Worm (Caenorhabditis elegans) whole organism, midembryonic: ENCODE data around the gene T28A11.13.

Source experiments
- T22C8.4 ChIP-seq: fragments of 200-800 bp; sonication (Bioruptor generic); IDR thresholded peaks from 2 replicates; pipeline ENCODE4 v1.3.6; 2022; ENCODE audit warnings: missing genetic modification characterization, missing compliant biosample characterization
- cog-1 ChIP-seq: sonication (generic microtip); optimal IDR thresholded peaks from 2 replicates; lab custom pipeline; 2016; ENCODE audit warnings: missing genetic modification characterization, missing compliant biosample characterization
- flt-1 ChIP-seq: fragments of 200-800 bp; sonication (Bioruptor generic); IDR thresholded peaks from 2 replicates; pipeline ENCODE4 v1.3.6; 2022; ENCODE audit warnings: missing genetic modification characterization, missing compliant biosample characterization
- klf-2 ChIP-seq: fragments of 200-800 bp; sonication (Bioruptor generic); conservative IDR thresholded peaks from 2 replicates; pipeline ENCODE4 v1.3.6; 2022; ENCODE audit warnings: missing genetic modification reagents, missing genetic modification characterization, missing compliant biosample characterization
- med-1 ChIP-seq: sonication (generic microtip); optimal IDR thresholded peaks from 2 replicates; lab custom pipeline; 2017; ENCODE audit warnings: missing genetic modification characterization, mild to moderate bottlenecking, missing compliant biosample characterization, antibody characterized with exemption, missing genetic modification reagents; ENCODE audit not compliant: insufficient read depth
- ref-1 ChIP-seq: fragments of 200-800 bp; sonication (Bioruptor generic); conservative IDR thresholded peaks from 2 replicates; pipeline ENCODE4 v1.3.6; 2022; ENCODE audit warnings: missing genetic modification reagents, missing genetic modification characterization, missing compliant biosample characterization
- tab-1 ChIP-seq: fragments of 200-800 bp; sonication (Bioruptor generic); IDR thresholded peaks from 2 replicates; pipeline ENCODE4 v1.3.6; 2022; ENCODE audit warnings: missing genetic modification characterization, missing compliant biosample characterization
- ztf-23 ChIP-seq: fragments of 200-800 bp; sonication (Bioruptor generic); IDR thresholded peaks from 2 replicates; pipeline ENCODE4 v1.3.6; 2022; ENCODE audit warnings: missing genetic modification reagents, missing genetic modification characterization, missing compliant biosample characterization
- ztf-29 ChIP-seq: fragments of 200-800 bp; sonication (Bioruptor generic); IDR thresholded peaks from 2 replicates; pipeline ENCODE4 v1.3.6; 2022; ENCODE audit warnings: missing genetic modification reagents, missing genetic modification characterization, missing compliant biosample characterization

T28A11.13 gene

ce11 chrV:3241175-3241574 is 8.9 kb downstream of the T28A11.13 start, which contains the start of gene srj-11:
TSS of gene srj-11 (plus strand) at chrV:3241424.
- TF ChIP-seq flt-1 (GFP tag; lab: Robert Waterston, UW), result no peak
- TF ChIP-seq ref-1, result no peak
- no peak for TF ChIP-seq cog-1 (tag; lab: Kevin White, UChicago)
- no peak for TF ChIP-seq T22C8.4 (GFP tag; lab: Robert Waterston, UW)
- TF ChIP-seq klf-2 (GFP tag; lab: Robert Waterston, UW), result no peak
- TF ChIP-seq ztf-23, result no peak
- TF ChIP-seq med-1 (GFP tag; lab: Kevin White, UChicago), result no peak
- TF ChIP-seq ztf-29 (GFP tag; lab: Robert Waterston, UW), result no peak
- no peak for TF ChIP-seq tab-1

ce11 chrV:3236610-3237009 is 13.4 kb downstream of the T28A11.13 start, which contains the start of the genes K08D9.9 and str-16:
TSS of gene K08D9.9 (minus strand) at chrV:3236710.
TSS of gene str-16 (plus strand) at chrV:3236875.
- TF ChIP-seq ztf-29 (GFP tag; lab: Robert Waterston, UW), result no peak
- no peak for TF ChIP-seq T22C8.4 (GFP tag; lab: Robert Waterston, UW)
- TF ChIP-seq flt-1 (GFP tag; lab: Robert Waterston, UW), result no peak
- no peak for TF ChIP-seq med-1 (GFP tag; lab: Kevin White, UChicago)
- TF ChIP-seq ztf-23, result no peak

- TF ChIP-seq med-1 (GFP tag; lab: Kevin White, UChicago), result no peak
- TF ChIP-seq tab-1, result no peak
- TF ChIP-seq klf-2 (GFP tag; lab: Robert Waterston, UW), result no peak
- no peak for TF ChIP-seq cog-1 (tag; lab: Kevin White, UChicago)
Observed at ce11 chrV:3234887-3235286, 15.2 kb downstream of the T28A11.13 start, which contains the start of gene K08D9.6. TSS of gene K08D9.6 (minus strand) at chrV:3234987.

ce11 chrV:3230597-3230996 is 19.5 kb downstream of the T28A11.13 start, which contains the start of gene K08D9.10:
TSS of gene K08D9.10 (plus strand) at chrV:3230897.
- no peak for TF ChIP-seq med-1 (GFP tag; lab: Kevin White, UChicago)
- TF ChIP-seq T22C8.4 (GFP tag; lab: Robert Waterston, UW), result no peak
- TF ChIP-seq flt-1 (GFP tag; lab: Robert Waterston, UW), result no peak
- no peak for TF ChIP-seq tab-1
- TF ChIP-seq ztf-29 (GFP tag; lab: Robert Waterston, UW), result no peak
- TF ChIP-seq ztf-23, result no peak
- TF ChIP-seq ref-1, result no peak
- no peak for TF ChIP-seq cog-1 (tag; lab: Kevin White, UChicago)
- no peak for TF ChIP-seq klf-2 (GFP tag; lab: Robert Waterston, UW)

ce11 chrV:3230150-3230549 is 19.9 kb downstream of the T28A11.13 start:
- TF ChIP-seq klf-2 (GFP tag; lab: Robert Waterston, UW), result no peak
- no peak for TF ChIP-seq T22C8.4 (GFP tag; lab: Robert Waterston, UW)
- TF ChIP-seq tab-1, result no peak
- TF ChIP-seq med-1 (GFP tag; lab: Kevin White, UChicago), result no peak
- no peak for TF ChIP-seq ref-1
- no peak for TF ChIP-seq ztf-23
- TF ChIP-seq ztf-29 (GFP tag; lab: Robert Waterston, UW), result no peak
- no peak for TF ChIP-seq cog-1 (tag; lab: Kevin White, UChicago)
- TF ChIP-seq flt-1 (GFP tag; lab: Robert Waterston, UW), result no peak

- TF ChIP-seq ztf-23 (no peak), tab-1 (no peak)
Observed at ce11 chrV:3227373-3227772, 22.7 kb downstream of the T28A11.13 start, which contains the start of gene K08D9.2. TSS of gene K08D9.2 (plus strand) at chrV:3227673.

ce11 chrV:3218604-3219003 is 31.4 kb downstream of the T28A11.13 start:
- TF ChIP-seq ztf-23 (no peak), flt-1 (GFP tag; lab: Robert Waterston, UW) (no peak), T22C8.4 (GFP tag; lab: Robert Waterston, UW) (no peak), klf-2 (GFP tag; lab: Robert Waterston, UW) (no peak), ref-1 (no peak), ztf-29 (GFP tag; lab: Robert Waterston, UW) (no peak), tab-1 (no peak), cog-1 (tag; lab: Kevin White, UChicago) (no peak), med-1 (GFP tag; lab: Kevin White, UChicago) (no peak)

ce11 chrV:3210147-3210546 is 39.9 kb downstream of the T28A11.13 start, which contains the start of gene apx-1:
TSS of gene apx-1 (plus strand) at chrV:3210196.
- TF ChIP-seq tab-1 (no peak), ref-1 (no peak), ztf-23 (no peak), flt-1 (GFP tag; lab: Robert Waterston, UW) (no peak), cog-1 (tag; lab: Kevin White, UChicago) (no peak), T22C8.4 (GFP tag; lab: Robert Waterston, UW) (no peak), ztf-29 (GFP tag; lab: Robert Waterston, UW) (no peak), klf-2 (GFP tag; lab: Robert Waterston, UW) (no peak), med-1 (GFP tag; lab: Kevin White, UChicago) (no peak)

ce11 chrV:3208940-3209339 is 41.1 kb downstream of the T28A11.13 start:
- TF ChIP-seq T22C8.4 (GFP tag; lab: Robert Waterston, UW), result no peak
- TF ChIP-seq ref-1, result no peak
- TF ChIP-seq ztf-23, result no peak
- no peak for TF ChIP-seq ztf-29 (GFP tag; lab: Robert Waterston, UW)
- TF ChIP-seq cog-1 (tag; lab: Kevin White, UChicago), result no peak
- TF ChIP-seq tab-1, result no peak
- no peak for TF ChIP-seq med-1 (GFP tag; lab: Kevin White, UChicago)
- TF ChIP-seq flt-1 (GFP tag; lab: Robert Waterston, UW), result no peak
- no peak for TF ChIP-seq klf-2 (GFP tag; lab: Robert Waterston, UW)

ce11 chrV:3204433-3204832 is 45.6 kb downstream of the T28A11.13 start:
- TF ChIP-seq tab-1 (no peak), T22C8.4 (GFP tag; lab: Robert Waterston, UW) (no peak), ztf-23 (no peak), klf-2 (GFP tag; lab: Robert Waterston, UW) (no peak), med-1 (GFP tag; lab: Kevin White, UChicago) (no peak), cog-1 (tag; lab: Kevin White, UChicago) (no peak), ref-1 (no peak), ztf-29 (GFP tag; lab: Robert Waterston, UW) (no peak), flt-1 (GFP tag; lab: Robert Waterston, UW) (no peak)
